Worm (Caenorhabditis elegans): ENCODE data around the gene R10H10.3.

Gene R10H10.3

ce11 chrIV:10409377-10409776, 21.1 kb downstream of the R10H10.3 start, which contains the start of gene rfk-1:
TSS of gene rfk-1 (minus strand) at chrIV:10409477.
- TF ChIP-seq bed-3 (GFP tag; optimal IDR thresholded peaks at IDR 0.05) (no peak), ces-1 (GFP tag; optimal IDR thresholded peaks at IDR 0.05) (no peak), ceh-43 (GFP tag; optimal IDR thresholded peaks at IDR 0.05) (no peak), nhr-76 (tag; optimal IDR thresholded peaks at IDR 0.05) (no peak), tbx-8 (GFP tag; optimal IDR thresholded peaks at IDR 0.05) (no peak)

- TF ChIP-seq lin-32 (GFP tag; optimal IDR thresholded peaks at IDR 0.05) (no peak), hlh-1 (tag; optimal IDR thresholded peaks at IDR 0.05) (no peak), mls-2 (tag; optimal IDR thresholded peaks at IDR 0.05) (no peak), ces-1 (GFP tag; optimal IDR thresholded peaks at IDR 0.05) (no peak), lin-13 (tag; optimal IDR thresholded peaks at IDR 0.05) (no peak), nhr-237 (tag; optimal IDR thresholded peaks at IDR 0.05) (no peak), nhr-76 (tag; optimal IDR thresholded peaks at IDR 0.05) (no peak), M03D4.4 (tag; optimal IDR thresholded peaks at IDR 0.05) (no peak), unc-39 (tag; optimal IDR thresholded peaks at IDR 0.05) (no peak), elt-1 (tag; optimal IDR thresholded peaks at IDR 0.05; ENCODE audit: borderline replicate concordance, insufficient read depth) (no peak)
Observed at ce11 chrIV:10413828-10414227, 25.5 kb downstream of the R10H10.3 start, which contains the start of gene R10H10.7. TSS of gene R10H10.7 (minus strand) at chrIV:10413928.

ce11 chrIV:10417781-10418180, 29.5 kb downstream of the R10H10.3 start, which contains the start of gene F13B12.6:
TSS of gene F13B12.6 (minus strand) at chrIV:10417881.
- TF ChIP-seq unc-39 (tag; optimal IDR thresholded peaks at IDR 0.05), result no peak
- no peak for TF ChIP-seq sem-2 (GFP tag; optimal IDR thresholded peaks at IDR 0.05)
- TF ChIP-seq unc-62 (GFP tag; optimal IDR thresholded peaks at IDR 0.05), result no peak
- no peak for TF ChIP-seq nhr-12 (tag; optimal IDR thresholded peaks at IDR 0.05)
- no peak for TF ChIP-seq mep-1 (tag; optimal IDR thresholded peaks at IDR 0.05)
- TF ChIP-seq mab-5 (tag; optimal IDR thresholded peaks at IDR 0.05), result no peak
- TF ChIP-seq elt-1 (tag; optimal IDR thresholded peaks at IDR 0.05; ENCODE audit: borderline replicate concordance, insufficient read depth), result no peak
- no peak for TF ChIP-seq ztf-11 (tag; optimal IDR thresholded peaks at IDR 0.05)
- no peak for TF ChIP-seq zip-8 (tag; optimal IDR thresholded peaks at IDR 0.05)
- TF ChIP-seq ceh-43 (GFP tag; optimal IDR thresholded peaks at IDR 0.05), result no peak
- no peak for TF ChIP-seq mls-2 (tag; optimal IDR thresholded peaks at IDR 0.05)
- no peak for TF ChIP-seq flh-1 (GFP tag; optimal IDR thresholded peaks at IDR 0.05)
- TF ChIP-seq M03D4.4 (tag; optimal IDR thresholded peaks at IDR 0.05), result no peak
- no peak for TF ChIP-seq hlh-1 (tag; optimal IDR thresholded peaks at IDR 0.05)
- no peak for TF ChIP-seq tbx-8 (GFP tag; optimal IDR thresholded peaks at IDR 0.05)

- TF ChIP-seq mep-1 (tag; optimal IDR thresholded peaks at IDR 0.05) (no peak), snpc-4 (tag; optimal IDR thresholded peaks at IDR 0.05) (no peak), unc-120 (tag; optimal IDR thresholded peaks at IDR 0.05; ENCODE audit: poor library complexity, severe bottlenecking) (peak; percentile 30), M03D4.4 (tag; optimal IDR thresholded peaks at IDR 0.05) (no peak), lin-32 (GFP tag; optimal IDR thresholded peaks at IDR 0.05) (no peak), ham-2 (GFP tag; optimal IDR thresholded peaks at IDR 0.05) (no peak), lsy-2 (tag; optimal IDR thresholded peaks at IDR 0.05) (no peak), nhr-237 (tag; optimal IDR thresholded peaks at IDR 0.05) (no peak), nhr-28 (tag; optimal IDR thresholded peaks at IDR 0.05) (no peak), lin-13 (tag; optimal IDR thresholded peaks at IDR 0.05) (no peak), elt-1 (tag; optimal IDR thresholded peaks at IDR 0.05; ENCODE audit: borderline replicate concordance, insufficient read depth) (no peak), drap-1 (GFP tag; optimal IDR thresholded peaks at IDR 0.05) (no peak), nhr-2 (tag; optimal IDR thresholded peaks at IDR 0.05) (no peak), unc-62 (GFP tag; optimal IDR thresholded peaks at IDR 0.05) (peak; percentile 75), elt-3 (tag; optimal IDR thresholded peaks at IDR 0.05) (no peak), bed-3 (GFP tag; optimal IDR thresholded peaks at IDR 0.05) (no peak), pha-4 (tag; optimal IDR thresholded peaks at IDR 0.05) (no peak), nhr-76 (tag; optimal IDR thresholded peaks at IDR 0.05) (no peak), nhr-12 (tag; optimal IDR thresholded peaks at IDR 0.05) (no peak), ceh-83 (GFP tag; optimal IDR thresholded peaks at IDR 0.05) (no peak), ces-1 (GFP tag; optimal IDR thresholded peaks at IDR 0.05) (no peak), cnd-1 (tag; optimal IDR thresholded peaks at IDR 0.05) (no peak), hlh-1 (tag; optimal IDR thresholded peaks at IDR 0.05) (peak; percentile 38), ceh-39 (tag; optimal IDR thresholded peaks at IDR 0.05) (no peak), flh-1 (GFP tag; optimal IDR thresholded peaks at IDR 0.05) (no peak), sptf-1 (tag; optimal IDR thresholded peaks at IDR 0.05) (no peak)
Observed at ce11 chrIV:10419896-10420295, 31.6 kb downstream of the R10H10.3 start.

All from whole organism, mixed stage, embryonic.